Worm (Caenorhabditis elegans) whole organism, L1 larva: ENCODE measurements around the gene ZK1127.12.
A peak's percentile ranks its signal among the peaks of the same experiment; 100 is the strongest.

ENCODE experiments used
- C04F5.9 ChIP-seq: sonication (generic microtip); optimal IDR thresholded peaks from 2 replicates; lab custom pipeline; 2016; ENCODE audit warnings: missing genetic modification characterization, missing compliant biosample characterization
- C16A3.4 ChIP-seq: fragments of 150-350 bp; optimal IDR thresholded peaks from 2 replicates; lab custom pipeline; 2014; ENCODE audit warnings: missing biosample characterization, missing genetic modification characterization
- F16B12.6 ChIP-seq: fragments of 150-350 bp; optimal IDR thresholded peaks from 2 replicates; lab custom pipeline; 2014; ENCODE audit warnings: missing biosample characterization, missing genetic modification characterization
- alr-1 ChIP-seq: fragments of 200-800 bp; sonication (Bioruptor generic); optimal IDR thresholded peaks from 2 replicates; lab custom pipeline; 2018; ENCODE audit warnings: borderline replicate concordance, mild to moderate bottlenecking, missing genetic modification characterization, missing compliant biosample characterization
- ama-1 ChIP-seq: fragments of 150-350 bp; optimal IDR thresholded peaks from 2 replicates; lab custom pipeline; 2014
- blmp-1 ChIP-seq: fragments of 150-350 bp; optimal IDR thresholded peaks from 2 replicates; lab custom pipeline; 2014; ENCODE audit warnings: missing biosample characterization, missing genetic modification characterization
- ceh-82 ChIP-seq, 3 experiments: fragments of 150-350 bp in 1 of 3; sonication (generic microtip) in 2 of 3; optimal IDR thresholded peaks; 2 replicates each; lab custom pipeline; 2014 to 2017; ENCODE audit warnings: missing biosample characterization in 3 of 3, missing genetic modification characterization in 3 of 3
- ceh-90 ChIP-seq: sonication (generic microtip); optimal IDR thresholded peaks from 2 replicates; lab custom pipeline; 2016; ENCODE audit warnings: missing genetic modification characterization, missing compliant biosample characterization
- dpl-1 ChIP-seq, 3 experiments: fragments of 150-350 bp in 2 of 3; sonication (generic microtip) in 1 of 3; optimal IDR thresholded peaks; 2 replicates each; lab custom pipeline; 2014 to 2017; ENCODE audit warnings: missing biosample characterization in 3 of 3, missing genetic modification characterization in 3 of 3, missing genetic modification reagents in 3 of 3
- dsc-1 ChIP-seq: sonication (generic microtip); optimal IDR thresholded peaks from 2 replicates; lab custom pipeline; 2016; ENCODE audit warnings: mild to moderate bottlenecking, missing genetic modification characterization, missing compliant biosample characterization
- efl-1 ChIP-seq, 4 experiments: fragments of 150-350 bp; optimal IDR thresholded peaks in 3 of 4; peaks in 1 of 4; 1 replicate in 1 of 4; 2 replicates in 3 of 4; lab custom pipeline; 2014; ENCODE audit warnings: missing biosample characterization in 2 of 4, missing genetic modification characterization in 2 of 4, missing genetic modification reagents in 2 of 4
- efl-3 ChIP-seq: fragments of 200-800 bp; sonication (Bioruptor generic); optimal IDR thresholded peaks from 2 replicates; lab custom pipeline; 2018; ENCODE audit warnings: mild to moderate bottlenecking, missing genetic modification characterization, missing compliant biosample characterization
- elt-2 ChIP-seq: sonication (generic microtip); optimal IDR thresholded peaks from 2 replicates; lab custom pipeline; 2016; ENCODE audit warnings: missing genetic modification characterization, mild to moderate bottlenecking, inconsistent platforms, missing compliant biosample characterization, missing genetic modification reagents
- fkh-10 ChIP-seq: sonication (generic microtip); optimal IDR thresholded peaks from 2 replicates; lab custom pipeline; 2017; ENCODE audit warnings: missing biosample characterization, missing genetic modification reagents, missing genetic modification characterization
- fkh-4 ChIP-seq: sonication (generic microtip); optimal IDR thresholded peaks from 2 replicates; lab custom pipeline; 2016; ENCODE audit warnings: missing compliant biosample characterization, missing genetic modification characterization, borderline replicate concordance
- fos-1 ChIP-seq: fragments of 150-350 bp; optimal IDR thresholded peaks from 2 replicates; lab custom pipeline; 2014; ENCODE audit warnings: missing biosample characterization, missing genetic modification characterization
- hlh-17 ChIP-seq: fragments of 200-800 bp; sonication (Bioruptor generic); optimal IDR thresholded peaks from 2 replicates; lab custom pipeline; 2018; ENCODE audit warnings: missing genetic modification characterization, mild to moderate bottlenecking, missing compliant biosample characterization, moderate library complexity, borderline replicate concordance
- hlh-4 ChIP-seq: sonication (generic microtip); optimal IDR thresholded peaks from 2 replicates; lab custom pipeline; 2016; ENCODE audit warnings: mild to moderate bottlenecking, missing genetic modification characterization, missing compliant biosample characterization
- hpl-2 ChIP-seq: fragments of 150-350 bp; optimal IDR thresholded peaks from 2 replicates; lab custom pipeline; 2014; ENCODE audit warnings: missing biosample characterization, missing genetic modification reagents, missing genetic modification characterization
- jun-1 ChIP-seq: fragments of 150-350 bp; optimal IDR thresholded peaks from 2 replicates; lab custom pipeline; 2014; ENCODE audit warnings: missing biosample characterization, missing genetic modification reagents, missing genetic modification characterization
- lin-14 ChIP-seq: fragments of 200-800 bp; sonication (Bioruptor generic); optimal IDR thresholded peaks from 2 replicates; lab custom pipeline; 2018; ENCODE audit warnings: mild to moderate bottlenecking, missing genetic modification characterization, moderate library complexity, missing compliant biosample characterization
- lin-35 ChIP-seq, 2 experiments: fragments of 150-350 bp; optimal IDR thresholded peaks; 2 replicates each; lab custom pipeline; 2014; ENCODE audit warnings: missing biosample characterization in 2 of 2, missing genetic modification characterization in 2 of 2, missing genetic modification reagents in 2 of 2
- lin-39 ChIP-seq: fragments of 150-350 bp; optimal IDR thresholded peaks from 2 replicates; lab custom pipeline; 2014; ENCODE audit warnings: missing biosample characterization, missing genetic modification reagents, missing genetic modification characterization
- lir-3 ChIP-seq: sonication (generic microtip); optimal IDR thresholded peaks from 2 replicates; lab custom pipeline; 2016; ENCODE audit warnings: mild to moderate bottlenecking, missing genetic modification characterization, moderate library complexity, missing compliant biosample characterization; ENCODE audit not compliant: poor library complexity
- lsy-2 ChIP-seq, 2 experiments: fragments of 150-350 bp; optimal IDR thresholded peaks; 2 replicates each; lab custom pipeline; 2014; ENCODE audit warnings: missing biosample characterization in 2 of 2, missing genetic modification characterization in 2 of 2
- mab-9 ChIP-seq: fragments of 200-800 bp; sonication (Bioruptor generic); IDR thresholded peaks from 2 replicates; pipeline ENCODE4 v1.3.6; 2022; ENCODE audit warnings: missing genetic modification reagents, missing genetic modification characterization, missing compliant biosample characterization
- mdl-1 ChIP-seq, 2 experiments: fragments of 150-350 bp; optimal IDR thresholded peaks; 2 replicates each; lab custom pipeline; 2014 to 2017; ENCODE audit warnings: missing biosample characterization in 2 of 2, missing genetic modification characterization in 2 of 2, inconsistent platforms in 1 of 2
- nhr-12 ChIP-seq: sonication (generic microtip); optimal IDR thresholded peaks from 2 replicates; lab custom pipeline; 2017; ENCODE audit warnings: missing biosample characterization, missing genetic modification characterization
- nhr-19 ChIP-seq: fragments of 200-800 bp; sonication (Bioruptor generic); conservative IDR thresholded peaks from 2 replicates; pipeline ENCODE4 v1.3.6; 2022; ENCODE audit warnings: missing genetic modification characterization, missing compliant biosample characterization
- nhr-20 ChIP-seq: sonication (generic microtip); optimal IDR thresholded peaks from 2 replicates; lab custom pipeline; 2016; ENCODE audit warnings: mild to moderate bottlenecking, missing genetic modification characterization, missing compliant biosample characterization
- nhr-28 ChIP-seq: fragments of 150-350 bp; optimal IDR thresholded peaks from 2 replicates; lab custom pipeline; 2014; ENCODE audit warnings: missing biosample characterization, missing genetic modification characterization
- nhr-76 ChIP-seq: sonication (generic microtip); optimal IDR thresholded peaks from 2 replicates; lab custom pipeline; 2017; ENCODE audit warnings: missing biosample characterization, missing genetic modification characterization
- nhr-77 ChIP-seq: fragments of 150-350 bp; optimal IDR thresholded peaks from 2 replicates; lab custom pipeline; 2014; ENCODE audit warnings: missing biosample characterization, missing genetic modification characterization
- nhr-90 ChIP-seq: sonication (generic microtip); optimal IDR thresholded peaks from 2 replicates; lab custom pipeline; 2016; ENCODE audit warnings: mild to moderate bottlenecking, missing genetic modification characterization, missing compliant biosample characterization; ENCODE audit not compliant: poor library complexity
- pax-3 ChIP-seq: fragments of 200-800 bp; sonication (Bioruptor generic); optimal IDR thresholded peaks from 2 replicates; lab custom pipeline; 2018; ENCODE audit warnings: mild to moderate bottlenecking, missing genetic modification characterization, moderate library complexity, missing compliant biosample characterization
- pqm-1 ChIP-seq: sonication (generic microtip); optimal IDR thresholded peaks from 3 replicates; lab custom pipeline; 2017; ENCODE audit warnings: missing biosample characterization, missing genetic modification characterization
- snpc-4 ChIP-seq: fragments of 150-350 bp; optimal IDR thresholded peaks from 2 replicates; lab custom pipeline; 2014; ENCODE audit warnings: missing biosample characterization, missing genetic modification characterization
- sox-4 ChIP-seq: sonication (generic microtip); optimal IDR thresholded peaks from 2 replicates; lab custom pipeline; 2016; ENCODE audit warnings: missing genetic modification characterization, missing compliant biosample characterization
- sup-37 ChIP-seq: fragments of 200-800 bp; sonication (Bioruptor generic); optimal IDR thresholded peaks from 2 replicates; lab custom pipeline; 2018; ENCODE audit warnings: mild to moderate bottlenecking, missing genetic modification characterization, missing compliant biosample characterization
- swsn-7 ChIP-seq: sonication (generic microtip); optimal IDR thresholded peaks from 2 replicates; lab custom pipeline; 2016; ENCODE audit warnings: missing genetic modification characterization, missing compliant biosample characterization
- tbx-2 ChIP-seq: sonication (generic microtip); optimal IDR thresholded peaks from 2 replicates; lab custom pipeline; 2016; ENCODE audit warnings: missing genetic modification characterization, missing compliant biosample characterization
- tlp-1 ChIP-seq: fragments of 150-350 bp; optimal IDR thresholded peaks from 2 replicates; lab custom pipeline; 2014; ENCODE audit warnings: missing biosample characterization, missing genetic modification characterization
- unc-130 ChIP-seq: fragments of 150-350 bp; optimal IDR thresholded peaks from 2 replicates; lab custom pipeline; 2017; ENCODE audit warnings: missing biosample characterization, missing genetic modification characterization, inconsistent platforms
- unc-86 ChIP-seq: sonication (generic microtip); optimal IDR thresholded peaks from 2 replicates; lab custom pipeline; 2016; ENCODE audit warnings: missing genetic modification characterization, missing compliant biosample characterization
- unc-98 ChIP-seq: fragments of 200-800 bp; sonication (Bioruptor generic); IDR thresholded peaks from 2 replicates; pipeline ENCODE4 v1.3.6; 2022; ENCODE audit warnings: missing genetic modification characterization, missing compliant biosample characterization
- vab-15 ChIP-seq: sonication (generic microtip); optimal IDR thresholded peaks from 2 replicates; lab custom pipeline; 2017; ENCODE audit warnings: missing genotype, mild to moderate bottlenecking, missing genetic modification characterization, missing compliant biosample characterization
- xbp-1 ChIP-seq: sonication (generic microtip); optimal IDR thresholded peaks from 2 replicates; lab custom pipeline; 2016; ENCODE audit warnings: missing genetic modification characterization, missing compliant biosample characterization
- zag-1 ChIP-seq: fragments of 150-350 bp; optimal IDR thresholded peaks from 2 replicates; lab custom pipeline; 2014; ENCODE audit warnings: missing biosample characterization, missing genetic modification characterization
- ztf-4 ChIP-seq: fragments of 150-350 bp; optimal IDR thresholded peaks from 2 replicates; lab custom pipeline; 2014; ENCODE audit warnings: missing biosample characterization, missing genetic modification characterization

ZK1127.12 gene

ce11 chrII:7031137-7031697, 20.7 kb upstream of the ZK1127.12 start:
- no peak for TF ChIP-seq lin-14 (GFP tag; lab: Kevin White, UChicago)
- no peak for TF ChIP-seq ztf-4 (tag; lab: Kevin White, UChicago)
- no peak for TF ChIP-seq nhr-90 (tag; lab: Kevin White, UChicago)
- TF ChIP-seq xbp-1 = no peak
- TF ChIP-seq fkh-10 (GFP tag; lab: Kevin White, UChicago) = no peak
- peak; percentile 17 for TF ChIP-seq nhr-20 (tag; lab: Kevin White, UChicago)
- TF ChIP-seq swsn-7 = no peak
- TF ChIP-seq hpl-2 (GFP tag; lab: Kevin White, UChicago) = no peak
- no peak for TF ChIP-seq fos-1 (tag; lab: Kevin White, UChicago)
- TF ChIP-seq elt-2 = peak; percentile 61
- no peak for TF ChIP-seq zag-1
- no peak for TF ChIP-seq efl-3 (GFP tag; lab: Kevin White, UChicago)
- TF ChIP-seq dpl-1 (GFP tag; optimal IDR thresholded peaks at IDR 0.05; lab: Kevin White, UChicago) = no peak
- no peak for TF ChIP-seq ceh-82 (tag; optimal IDR thresholded peaks at IDR 0.05; lab: Kevin White, UChicago)
- TF ChIP-seq tlp-1 = no peak
- TF ChIP-seq mab-9 (GFP tag; lab: Robert Waterston, UW) = no peak
- no peak for TF ChIP-seq snpc-4
- TF ChIP-seq C04F5.9 (tag; lab: Kevin White, UChicago) = no peak
- no peak for TF ChIP-seq unc-98 (GFP tag; lab: Robert Waterston, UW)
- no peak for TF ChIP-seq pqm-1
- TF ChIP-seq lin-39 = no peak
- TF ChIP-seq mdl-1 (tag; optimal IDR thresholded peaks at IDR 0.05; lab: Kevin White, UChicago) = no peak
- no peak for TF ChIP-seq ceh-90 (tag; lab: Kevin White, UChicago)
- no peak for TF ChIP-seq pax-3 (tag; lab: Kevin White, UChicago)
- peak; percentile 33 for TF ChIP-seq blmp-1
- TF ChIP-seq sup-37 (GFP tag; lab: Kevin White, UChicago) = no peak
- no peak for TF ChIP-seq efl-1 (optimal IDR thresholded peaks at IDR 0.05; lab: Kevin White, UChicago)
- TF ChIP-seq efl-1 (GFP tag; optimal IDR thresholded peaks at IDR 0.05 in 1 of 2; lab: Kevin White, UChicago) = peak in 1 of 2 experiments; percentile 22
- no peak for TF ChIP-seq ama-1 (lab: Kevin White, UChicago)
- TF ChIP-seq nhr-77 (tag; lab: Kevin White, UChicago) = no peak
- no peak for TF ChIP-seq C16A3.4
- TF ChIP-seq jun-1 (tag; lab: Kevin White, UChicago) = no peak
- TF ChIP-seq lir-3 (tag; lab: Kevin White, UChicago) = no peak
- no peak for TF ChIP-seq unc-86
- no peak for TF ChIP-seq tbx-2 (tag; lab: Kevin White, UChicago)
- TF ChIP-seq nhr-76 = no peak
- TF ChIP-seq alr-1 (tag; lab: Kevin White, UChicago) = no peak
- TF ChIP-seq lsy-2 (tag; optimal IDR thresholded peaks at IDR 0.05; lab: Kevin White, UChicago) = peak in 1 of 2 experiments; percentile 6
- TF ChIP-seq lin-35 (GFP tag; optimal IDR thresholded peaks at IDR 0.05; lab: Kevin White, UChicago) = peak in 1 of 2 experiments; percentile 36
- no peak for TF ChIP-seq unc-130
- TF ChIP-seq F16B12.6 (tag; lab: Kevin White, UChicago) = no peak

- TF ChIP-seq vab-15 = no peak
- TF ChIP-seq nhr-90 (tag; lab: Kevin White, UChicago) = no peak
- TF ChIP-seq hlh-17 = no peak
- no peak for TF ChIP-seq ceh-82 (tag; optimal IDR thresholded peaks at IDR 0.05; lab: Kevin White, UChicago)
- TF ChIP-seq xbp-1 = no peak
- no peak for TF ChIP-seq lin-14 (GFP tag; lab: Kevin White, UChicago)
- TF ChIP-seq ceh-90 (tag; lab: Kevin White, UChicago) = no peak
- no peak for TF ChIP-seq nhr-19
- no peak for TF ChIP-seq nhr-28 (tag; lab: Kevin White, UChicago)
- no peak for TF ChIP-seq sox-4 (tag; lab: Kevin White, UChicago)
- TF ChIP-seq nhr-12 (tag; lab: Kevin White, UChicago) = no peak
- TF ChIP-seq hlh-4 (tag; lab: Kevin White, UChicago) = no peak
- TF ChIP-seq unc-98 (GFP tag; lab: Robert Waterston, UW) = no peak
- no peak for TF ChIP-seq fkh-4 (tag; lab: Kevin White, UChicago)
- no peak for TF ChIP-seq dsc-1 (tag; lab: Kevin White, UChicago)
- TF ChIP-seq nhr-20 (tag; lab: Kevin White, UChicago) = no peak
Measured at ce11 chrII:7037659-7038342, 14.1 kb upstream of the ZK1127.12 start, which contains the start of gene cin-4. TSS of gene cin-4 (plus strand) at chrII:7038292.
